Worm (Caenorhabditis elegans) whole organism, L2 larva: ENCODE results near the gene egl-4.

Source experiments
- C34F6.9 ChIP-seq: fragments of 150-350 bp; optimal IDR thresholded peaks from 2 replicates; lab custom pipeline; 2014; ENCODE audit warnings: missing biosample characterization, missing genetic modification characterization
- F13H6.1 ChIP-seq: sonication (generic microtip); optimal IDR thresholded peaks from 2 replicates; lab custom pipeline; 2016; ENCODE audit warnings: missing genetic modification characterization, missing compliant biosample characterization
- R02D3.7 ChIP-seq: fragments of 150-350 bp; optimal IDR thresholded peaks from 2 replicates; lab custom pipeline; 2014; ENCODE audit warnings: missing biosample characterization, missing genetic modification characterization
- Y55F3AM.14 ChIP-seq: fragments of 200-800 bp; sonication (Bioruptor generic); optimal IDR thresholded peaks from 2 replicates; lab custom pipeline; 2018; ENCODE audit warnings: mild to moderate bottlenecking, missing genetic modification characterization, missing compliant biosample characterization
- alr-1 ChIP-seq: fragments of 150-350 bp; optimal IDR thresholded peaks from 2 replicates; lab custom pipeline; 2014; ENCODE audit warnings: missing biosample characterization, missing genetic modification characterization
- ama-1 ChIP-seq: fragments of 150-350 bp; optimal IDR thresholded peaks from 2 replicates; lab custom pipeline; 2018; ENCODE audit warnings: inconsistent platforms
- blmp-1 ChIP-seq: sonication (generic microtip); optimal IDR thresholded peaks from 2 replicates; lab custom pipeline; 2017; ENCODE audit warnings: missing genetic modification characterization, mild to moderate bottlenecking, missing compliant biosample characterization, antibody characterized with exemption, moderate library complexity; ENCODE audit not compliant: insufficient read depth
- ceh-16 ChIP-seq: fragments of 150-350 bp; optimal IDR thresholded peaks from 2 replicates; lab custom pipeline; 2014; ENCODE audit warnings: missing biosample characterization, missing genetic modification characterization
- ceh-82 ChIP-seq: fragments of 150-350 bp; optimal IDR thresholded peaks from 2 replicates; lab custom pipeline; 2014; ENCODE audit warnings: missing biosample characterization, missing genetic modification characterization
- crh-2 ChIP-seq: sonication (generic microtip); optimal IDR thresholded peaks from 2 replicates; lab custom pipeline; 2017; ENCODE audit warnings: missing biosample characterization, missing genetic modification characterization
- dmd-4 ChIP-seq: sonication (generic microtip); optimal IDR thresholded peaks from 2 replicates; lab custom pipeline; 2017; ENCODE audit warnings: missing biosample characterization, missing genetic modification characterization
- egl-27 ChIP-seq: sonication (generic microtip); optimal IDR thresholded peaks from 3 replicates; lab custom pipeline; 2017; ENCODE audit warnings: missing biosample characterization, missing genetic modification reagents, missing genetic modification characterization
- elt-3 ChIP-seq: sonication (generic microtip); optimal IDR thresholded peaks from 2 replicates; lab custom pipeline; 2017; ENCODE audit warnings: missing biosample characterization, missing genetic modification characterization
- fos-1 ChIP-seq: fragments of 150-350 bp; optimal IDR thresholded peaks from 2 replicates; lab custom pipeline; 2014; ENCODE audit warnings: missing biosample characterization, missing genetic modification characterization
- gmeb-1 ChIP-seq: fragments of 150-350 bp; optimal IDR thresholded peaks from 2 replicates; lab custom pipeline; 2014; ENCODE audit warnings: missing biosample characterization, missing genetic modification characterization
- lin-11 ChIP-seq: fragments of 150-350 bp; sonication (generic microtip); optimal IDR thresholded peaks from 2 replicates; lab custom pipeline; 2014; ENCODE audit warnings: missing biosample characterization, missing genetic modification characterization, inconsistent platforms, mixed read lengths
- lin-13 ChIP-seq: fragments of 150-350 bp; optimal IDR thresholded peaks from 2 replicates; lab custom pipeline; 2014; ENCODE audit warnings: missing biosample characterization, missing genetic modification reagents, missing genetic modification characterization
- lsy-2 ChIP-seq, 2 experiments: fragments of 150-350 bp in 1 of 2; sonication (generic microtip) in 1 of 2; optimal IDR thresholded peaks; 2 replicates each; lab custom pipeline; 2014 to 2017; ENCODE audit warnings: missing biosample characterization in 2 of 2, missing genetic modification characterization in 2 of 2
- mab-5 ChIP-seq: fragments of 150-350 bp; optimal IDR thresholded peaks from 2 replicates; lab custom pipeline; 2014; ENCODE audit warnings: missing biosample characterization, missing genetic modification characterization
- mbf-1 ChIP-seq: sonication (generic microtip); optimal IDR thresholded peaks from 2 replicates; lab custom pipeline; 2017; ENCODE audit warnings: missing biosample characterization, missing genetic modification characterization
- mdl-1 ChIP-seq, 2 experiments: fragments of 150-350 bp in 1 of 2; sonication (generic microtip) in 1 of 2; optimal IDR thresholded peaks; 2 replicates each; lab custom pipeline; 2017; ENCODE audit warnings: missing biosample characterization in 2 of 2, missing genetic modification characterization in 2 of 2
- nhr-10 ChIP-seq: sonication (generic microtip); optimal IDR thresholded peaks from 2 replicates; lab custom pipeline; 2017; ENCODE audit warnings: missing biosample characterization, missing genetic modification characterization
- nhr-129 ChIP-seq: fragments of 150-350 bp; optimal IDR thresholded peaks from 2 replicates; lab custom pipeline; 2014; ENCODE audit warnings: missing biosample characterization, missing genetic modification characterization
- nhr-21 ChIP-seq: fragments of 150-350 bp; optimal IDR thresholded peaks from 2 replicates; lab custom pipeline; 2014; ENCODE audit warnings: missing biosample characterization, missing genetic modification characterization
- nhr-23 ChIP-seq: fragments of 150-350 bp; optimal IDR thresholded peaks from 2 replicates; lab custom pipeline; 2014; ENCODE audit warnings: missing biosample characterization, missing genetic modification reagents, missing genetic modification characterization
- nhr-237 ChIP-seq: fragments of 150-350 bp; optimal IDR thresholded peaks from 2 replicates; lab custom pipeline; 2014; ENCODE audit warnings: missing biosample characterization, missing genetic modification characterization
- nhr-25 ChIP-seq: fragments of 150-350 bp; sonication (generic microtip); optimal IDR thresholded peaks from 3 replicates; lab custom pipeline; 2014; ENCODE audit warnings: missing biosample characterization, missing genetic modification characterization
- nhr-77 ChIP-seq: fragments of 150-350 bp; optimal IDR thresholded peaks from 2 replicates; lab custom pipeline; 2014; ENCODE audit warnings: missing biosample characterization, missing genetic modification characterization
- peb-1 ChIP-seq: fragments of 150-350 bp; optimal IDR thresholded peaks from 2 replicates; lab custom pipeline; 2014; ENCODE audit warnings: missing biosample characterization, missing genetic modification characterization
- sem-4 ChIP-seq: fragments of 150-350 bp; optimal IDR thresholded peaks from 2 replicates; lab custom pipeline; 2014; ENCODE audit warnings: missing biosample characterization, missing genetic modification reagents, missing genetic modification characterization
- skn-1 ChIP-seq: sonication (generic microtip); optimal IDR thresholded peaks from 2 replicates; lab custom pipeline; 2017; ENCODE audit warnings: missing biosample characterization, missing genetic modification characterization
- sma-3 ChIP-seq: sonication (generic microtip); optimal IDR thresholded peaks from 2 replicates; lab custom pipeline; 2016; ENCODE audit warnings: missing genetic modification reagents, missing genetic modification characterization, missing compliant biosample characterization
- sma-9 ChIP-seq, 2 experiments: fragments of 150-350 bp in 1 of 2; sonication (generic microtip) in 1 of 2; optimal IDR thresholded peaks; 2 replicates each; lab custom pipeline; 2014 to 2016; ENCODE audit warnings: missing genetic modification characterization in 2 of 2, mild to moderate bottlenecking in 1 of 2, missing biosample characterization in 1 of 2, missing compliant biosample characterization in 1 of 2, missing genetic modification reagents in 1 of 2, moderate library complexity in 1 of 2
- unc-39 ChIP-seq: fragments of 150-350 bp; optimal IDR thresholded peaks from 2 replicates; lab custom pipeline; 2014; ENCODE audit warnings: missing biosample characterization, missing genetic modification characterization
- unc-55 ChIP-seq: fragments of 150-350 bp; sonication (generic microtip); optimal IDR thresholded peaks from 3 replicates; lab custom pipeline; 2014; ENCODE audit warnings: missing biosample characterization, missing genetic modification reagents, missing genetic modification characterization
- unc-62 ChIP-seq: fragments of 150-350 bp; optimal IDR thresholded peaks from 2 replicates; lab custom pipeline; 2014; ENCODE audit warnings: missing biosample characterization, missing genetic modification reagents, missing genetic modification characterization
- zag-1 ChIP-seq: fragments of 150-350 bp; optimal IDR thresholded peaks from 2 replicates; lab custom pipeline; 2014; ENCODE audit warnings: missing biosample characterization, missing genetic modification characterization
- ztf-4 ChIP-seq: fragments of 150-350 bp; optimal IDR thresholded peaks from 2 replicates; lab custom pipeline; 2014; ENCODE audit warnings: missing biosample characterization, missing genetic modification characterization

egl-4 gene

ce11 chrIV:1853934-1854438 is 6.1 kb downstream of the egl-4 start:
- TF ChIP-seq nhr-77 (tag; lab: Kevin White, UChicago) (no peak), blmp-1 (tag; lab: Kevin White, UChicago) (peak; percentile 61), skn-1 (tag; lab: Kevin White, UChicago) (no peak), alr-1 (tag; lab: Kevin White, UChicago) (no peak), peb-1 (tag; lab: Kevin White, UChicago) (no peak), nhr-21 (tag; lab: Kevin White, UChicago) (no peak), ama-1 (no peak), unc-62 (GFP tag; lab: Kevin White, UChicago) (no peak)
- TF ChIP-seq, all 48 proteins: peak for 1

ce11 chrIV:1857866-1858271 is 10.0 kb downstream of the egl-4 start:
- peak; percentile 60 for TF ChIP-seq sma-3 (GFP tag; lab: Kevin White, UChicago)
- TF ChIP-seq lin-13 (GFP tag; lab: Kevin White, UChicago): peak; percentile 57
- TF ChIP-seq Y55F3AM.14 (GFP tag; lab: Kevin White, UChicago): peak; percentile 54
- peak; percentile 76 to 84 for TF ChIP-seq mdl-1 (tag; optimal IDR thresholded peaks at IDR 0.05; lab: Kevin White, UChicago)
- peak; percentile 88 for TF ChIP-seq sma-9 (GFP tag; optimal IDR thresholded peaks at IDR 0.05; lab: Kevin White, UChicago)
- no peak for TF ChIP-seq sma-9 (tag; optimal IDR thresholded peaks at IDR 0.05; lab: Kevin White, UChicago)
- peak in 1 of 2 experiments; percentile 64 for TF ChIP-seq lsy-2 (tag; optimal IDR thresholded peaks at IDR 0.05; lab: Kevin White, UChicago)
- peak; percentile 49 for TF ChIP-seq nhr-21 (tag; lab: Kevin White, UChicago)
- peak; percentile 59 for TF ChIP-seq gmeb-1 (tag; lab: Kevin White, UChicago)
- TF ChIP-seq ama-1: no peak
- no peak for TF ChIP-seq nhr-10 (tag; lab: Kevin White, UChicago)
- no peak for TF ChIP-seq nhr-77 (tag; lab: Kevin White, UChicago)
- TF ChIP-seq nhr-23 (tag; lab: Kevin White, UChicago): no peak
- TF ChIP-seq egl-27 (tag; lab: Kevin White, UChicago): peak; percentile 44
- peak; percentile 62 for TF ChIP-seq unc-55 (GFP tag; lab: Kevin White, UChicago)
- peak; percentile 98 for TF ChIP-seq crh-2 (tag; lab: Kevin White, UChicago)
- no peak for TF ChIP-seq mbf-1 (tag; lab: Kevin White, UChicago)
- TF ChIP-seq ceh-82 (tag; lab: Kevin White, UChicago): no peak
- TF ChIP-seq lin-11: peak; percentile 45
- TF ChIP-seq zag-1 (tag; lab: Kevin White, UChicago): peak; percentile 73
- peak; percentile 33 for TF ChIP-seq ztf-4
- peak; percentile 33 for TF ChIP-seq sem-4 (tag; lab: Kevin White, UChicago)
- peak; percentile 87 for TF ChIP-seq F13H6.1
- TF ChIP-seq blmp-1 (tag; lab: Kevin White, UChicago): peak; percentile 32
- TF ChIP-seq nhr-237 (tag; lab: Kevin White, UChicago): no peak
- TF ChIP-seq fos-1: peak; percentile 34
- no peak for TF ChIP-seq ceh-16 (tag; lab: Kevin White, UChicago)
- TF ChIP-seq elt-3 (tag; lab: Kevin White, UChicago): no peak
- TF ChIP-seq nhr-129 (tag; lab: Kevin White, UChicago): peak; percentile 88
- peak; percentile 5 for TF ChIP-seq nhr-25 (tag; lab: Kevin White, UChicago)
- peak; percentile 72 for TF ChIP-seq C34F6.9
- TF ChIP-seq mab-5 (tag; lab: Kevin White, UChicago): peak; percentile 47
- no peak for TF ChIP-seq unc-39 (tag; lab: Kevin White, UChicago)
- TF ChIP-seq, all 48 proteins: peak for 22

- TF ChIP-seq nhr-25 (tag; lab: Kevin White, UChicago) (peak; percentile 38), gmeb-1 (tag; lab: Kevin White, UChicago) (peak; percentile 18), mab-5 (tag; lab: Kevin White, UChicago) (no peak), lsy-2 (tag; optimal IDR thresholded peaks at IDR 0.05; lab: Kevin White, UChicago) (peak in 1 of 2 experiments; percentile 1), sma-9 (GFP tag; optimal IDR thresholded peaks at IDR 0.05; lab: Kevin White, UChicago) (peak; percentile 92), sma-9 (tag; optimal IDR thresholded peaks at IDR 0.05; lab: Kevin White, UChicago) (no peak), sma-3 (GFP tag; lab: Kevin White, UChicago) (peak; percentile 79), dmd-4 (tag; lab: Kevin White, UChicago) (no peak), fos-1 (peak; percentile 64), crh-2 (tag; lab: Kevin White, UChicago) (peak; percentile 45), mdl-1 (tag; optimal IDR thresholded peaks at IDR 0.05; lab: Kevin White, UChicago) (peak in 1 of 2 experiments; percentile 10), F13H6.1 (peak; percentile 5), egl-27 (tag; lab: Kevin White, UChicago) (peak; percentile 44), blmp-1 (tag; lab: Kevin White, UChicago) (peak; percentile 66), R02D3.7 (tag; lab: Kevin White, UChicago) (no peak), nhr-21 (tag; lab: Kevin White, UChicago) (peak; percentile 89), nhr-129 (tag; lab: Kevin White, UChicago) (peak; percentile 22)
Observed at ce11 chrIV:1859365-1859982, 11.6 kb downstream of the egl-4 start.
